Fruit fly (Drosophila melanogaster): ENCODE results near the gene CG34132.

The CG34132 gene

DNA sequence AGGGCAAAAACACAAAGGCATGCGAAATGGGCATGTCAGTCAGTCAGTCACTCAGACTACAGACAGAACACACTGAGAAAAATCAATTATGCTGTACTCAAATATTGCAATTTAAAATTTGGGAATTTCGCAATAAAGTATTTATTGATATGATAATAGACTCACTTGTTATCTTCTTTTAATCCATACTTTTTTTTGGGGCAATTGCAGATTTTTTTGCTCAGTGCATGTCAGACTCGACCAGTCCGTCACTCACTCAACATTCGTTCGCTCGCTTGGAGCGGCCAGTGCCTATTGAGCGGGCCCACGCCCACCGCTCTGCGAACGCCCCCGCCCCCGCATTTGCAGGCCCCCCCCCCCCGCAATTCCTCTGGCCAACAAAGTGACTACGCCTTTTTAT lies 31.1 kb downstream of the CG34132 start (continued):
- peak; percentile 84 for TF ChIP-seq H2.0 (GFP tag; IDR thresholded peaks at IDR 0.05)
- peak; percentile 46 for TF ChIP-seq Rx (GFP tag; IDR thresholded peaks at IDR 0.05)
- no peak for TF ChIP-seq knrl (GFP tag; IDR thresholded peaks at IDR 0.05; ENCODE audit: partially characterized antibody)
- TF ChIP-seq ind (GFP tag; optimal IDR thresholded peaks at IDR 0.05) = peak; percentile 38
- TF ChIP-seq nmo (GFP tag; optimal IDR thresholded peaks at IDR 0.05) = peak; percentile 0
- no peak for TF ChIP-seq exex (tag; optimal IDR thresholded peaks at IDR 0.05)
- no peak for TF ChIP-seq Lhr (GFP tag; optimal IDR thresholded peaks at IDR 0.05)
- TF ChIP-seq Dll (GFP tag; IDR thresholded peaks at IDR 0.05; ENCODE audit: partially characterized antibody) = no peak
- peak; percentile 41 for TF ChIP-seq CG1529 (GFP tag; optimal IDR thresholded peaks at IDR 0.05)
- peak; percentile 75 for TF ChIP-seq grau (tag; optimal IDR thresholded peaks at IDR 0.05)
- TF ChIP-seq CG32532 (GFP tag; IDR thresholded peaks at IDR 0.05) = peak; percentile 70; the same call in 1 of the 2 replicates
- TF ChIP-seq CG12104 (GFP tag; optimal IDR thresholded peaks at IDR 0.05) = no peak
- no peak for TF ChIP-seq D (optimal IDR thresholded peaks at IDR 0.05)
- peak; percentile 44 for TF ChIP-seq D (GFP tag; optimal IDR thresholded peaks at IDR 0.05)
- no peak for TF ChIP-seq fru (optimal IDR thresholded peaks at IDR 0.05)
- TF ChIP-seq Sox100B (GFP tag; optimal IDR thresholded peaks at IDR 0.05) = peak; percentile 48
- peak; percentile 79; the same call in 2 of the 3 replicates for TF ChIP-seq CG2889 (GFP tag; IDR thresholded peaks at IDR 0.05)
- peak; percentile 74 for TF ChIP-seq CG17385 (GFP tag; optimal IDR thresholded peaks at IDR 0.05)
- TF ChIP-seq amos (GFP tag; IDR thresholded peaks at IDR 0.05; ENCODE audit: partially characterized antibody) = no peak
- peak; percentile 45 for TF ChIP-seq onecut (GFP tag; IDR thresholded peaks at IDR 0.05)
- TF ChIP-seq inv (GFP tag; IDR thresholded peaks at IDR 0.05; ENCODE audit: partially characterized antibody) = no peak
- TF ChIP-seq CG4617 (GFP tag; optimal IDR thresholded peaks at IDR 0.05; ENCODE audit: borderline replicate concordance) = peak; percentile 12
- no peak for TF ChIP-seq ab (GFP tag; optimal IDR thresholded peaks at IDR 0.05)
- peak; percentile 68; the same call in 1 of the 2 replicates for TF ChIP-seq CG4730 (GFP tag; IDR thresholded peaks at IDR 0.05)
- TF ChIP-seq CG8924 (tag; optimal IDR thresholded peaks at IDR 0.05) = peak; percentile 63
- no peak for TF ChIP-seq CG8765 (GFP tag; IDR thresholded peaks at IDR 0.05)
- no peak for TF ChIP-seq CG13287 (GFP tag; IDR thresholded peaks at IDR 0.05; ENCODE audit: partially characterized antibody)
- TF ChIP-seq E2f2 (GFP tag; IDR thresholded peaks at IDR 0.05) = peak; percentile 44; the same call in 1 of the 2 replicates
- TF ChIP-seq Spps (tag; optimal IDR thresholded peaks at IDR 0.05) = no peak
- no peak for TF ChIP-seq CG8290 (GFP tag; optimal IDR thresholded peaks at IDR 0.05)
- peak in 1 of 2 experiments; percentile 90 for TF ChIP-seq CG8290 (tag; optimal IDR thresholded peaks at IDR 0.05)
- no peak for TF ChIP-seq prd (optimal IDR thresholded peaks at IDR 0.05)
- TF ChIP-seq prd (GFP tag; IDR thresholded peaks at IDR 0.05) = peak; percentile 75
- TF ChIP-seq CG2875 (GFP tag; optimal IDR thresholded peaks at IDR 0.05) = peak; percentile 39
- TF ChIP-seq tgo (GFP tag; IDR thresholded peaks at IDR 0.05) = peak; percentile 81
- TF ChIP-seq dmrt99B (tag; optimal IDR thresholded peaks at IDR 0.05) = peak; percentile 76
- no peak for TF ChIP-seq ato (GFP tag; IDR thresholded peaks at IDR 0.05; ENCODE audit: partially characterized antibody)
- TF ChIP-seq CG1602 (GFP tag; optimal IDR thresholded peaks at IDR 0.05) = peak; percentile 52
- no peak for TF ChIP-seq tna (GFP tag; IDR thresholded peaks at IDR 0.05; ENCODE audit: partially characterized antibody)
- TF ChIP-seq HmgD (GFP tag; optimal IDR thresholded peaks at IDR 0.05) = no peak
- peak; percentile 84 for TF ChIP-seq gem (tag; optimal IDR thresholded peaks at IDR 0.05)
- no peak for TF ChIP-seq slou (GFP tag; optimal IDR thresholded peaks at IDR 0.05)
- TF ChIP-seq oc (tag; optimal IDR thresholded peaks at IDR 0.05) = peak; percentile 37
- TF ChIP-seq toy (GFP tag; IDR thresholded peaks at IDR 0.05) = no peak
- peak; percentile 73 for TF ChIP-seq az2 (GFP tag; optimal IDR thresholded peaks at IDR 0.05)
- no peak for TF ChIP-seq grn (GFP tag; optimal IDR thresholded peaks at IDR 0.05)
- peak; percentile 47 for TF ChIP-seq maf-S (GFP tag; optimal IDR thresholded peaks at IDR 0.05)
- TF ChIP-seq CG4424 (GFP tag; optimal IDR thresholded peaks at IDR 0.05) = no peak
- TF ChIP-seq cwo (GFP tag; optimal IDR thresholded peaks at IDR 0.05) = peak; percentile 28
- TF ChIP-seq CG13424 (tag; optimal IDR thresholded peaks at IDR 0.05) = peak; percentile 80
- peak; percentile 57; the same call in 2 of the 3 replicates for TF ChIP-seq z (GFP tag; IDR thresholded peaks at IDR 0.05)
- TF ChIP-seq CG10209 (GFP tag; optimal IDR thresholded peaks at IDR 0.05) = peak; percentile 76

Measured in whole organism, embryonic.